Worm (Caenorhabditis elegans): Measurements from ENCODE around the gene uda-1.

DNA sequence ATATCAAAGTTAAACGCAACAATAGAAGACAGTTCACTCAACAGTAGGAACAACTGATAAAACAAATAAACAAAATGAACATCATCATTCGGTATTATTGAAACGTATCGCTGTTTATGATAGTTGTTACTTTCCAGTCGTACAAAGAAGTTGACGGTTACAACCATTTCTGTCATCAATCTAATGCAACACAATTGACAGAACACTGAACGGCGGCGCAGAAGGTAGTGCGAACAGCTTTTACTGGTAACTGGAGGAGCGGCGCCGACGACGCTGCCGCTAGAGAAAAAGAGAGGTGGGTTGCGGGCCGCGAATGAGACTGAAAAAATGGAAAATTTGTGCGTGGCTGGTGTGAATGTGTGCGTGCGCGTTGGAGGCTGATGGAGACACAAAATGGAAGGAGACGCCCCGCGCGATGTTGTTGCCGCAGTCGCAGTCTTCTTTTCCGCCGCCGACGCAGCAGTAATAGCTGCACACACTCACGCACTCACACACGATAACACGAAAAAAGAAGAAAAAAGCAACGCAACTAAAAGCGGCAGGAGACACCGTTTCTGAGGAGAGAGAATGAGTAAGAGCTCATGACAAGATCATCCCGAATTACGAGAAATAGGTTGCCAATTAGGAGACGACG, 40.3 kb upstream of the uda-1 start:
- TF ChIP-seq tab-1 (GFP tag; IDR thresholded peaks at IDR 0.05): no peak
- no peak for TF ChIP-seq ztf-29 (GFP tag; IDR thresholded peaks at IDR 0.05)
- no peak for TF ChIP-seq ztf-23 (GFP tag; IDR thresholded peaks at IDR 0.05)
- no peak for TF ChIP-seq med-1 (GFP tag; optimal IDR thresholded peaks at IDR 0.05; ENCODE audit: insufficient read depth)
- TF ChIP-seq T22C8.4 (GFP tag; IDR thresholded peaks at IDR 0.05): no peak
- TF ChIP-seq ref-1 (GFP tag; conservative IDR thresholded peaks at IDR 0.05): no peak
- no peak for TF ChIP-seq cog-1 (tag; optimal IDR thresholded peaks at IDR 0.05)

Data from whole organism, midembryonic.